Fruit fly (Drosophila melanogaster) whole organism, embryonic: ENCODE measurements around the gene Obp99b.
A peak's percentile ranks its signal among the peaks of the same experiment; 100 is the strongest.

ENCODE experiments used
- Asciz ChIP-seq: fragments of 200-800 bp; sonication (Bioruptor generic); optimal IDR thresholded peaks from 2 replicates; lab custom pipeline; 2017; ENCODE audit warnings: missing biosample characterization, mild to moderate bottlenecking, missing genetic modification characterization, missing genetic modification reagents
- CG10209 ChIP-seq: fragments of 200-800 bp; sonication (Bioruptor generic); optimal IDR thresholded peaks from 3 replicates; lab custom pipeline; 2017; ENCODE audit warnings: missing biosample characterization, mild to moderate bottlenecking, missing genetic modification characterization, missing genetic modification reagents
- CG10959 ChIP-seq: fragments of 200-800 bp; sonication (Bioruptor generic); IDR thresholded peaks from 2 replicates; pipeline ENCODE4 v1.3.6; 2022; ENCODE audit warnings: missing biosample characterization, missing genetic modification characterization
- CG11093 ChIP-seq: fragments of 200-800 bp; sonication (Bioruptor generic); IDR thresholded peaks from 3 replicates; pipeline ENCODE4 v1.3.6; 2022; ENCODE audit warnings: missing biosample characterization, missing genetic modification characterization
- CG11560 ChIP-seq: fragments of 200-800 bp; sonication (Bioruptor generic); IDR thresholded peaks from 3 replicates; pipeline ENCODE4 v1.3.6; 2022; ENCODE audit warnings: missing biosample characterization, missing genetic modification characterization
- CG12391 ChIP-seq: fragments of 200-800 bp; sonication (Bioruptor generic); optimal IDR thresholded peaks from 3 replicates; lab custom pipeline; 2018; ENCODE audit warnings: missing biosample characterization, mild to moderate bottlenecking, missing genetic modification characterization, moderate library complexity
- CG14965 ChIP-seq: fragments of 200-800 bp; sonication (Bioruptor generic); optimal IDR thresholded peaks from 2 replicates; lab custom pipeline; 2016; ENCODE audit warnings: missing biosample characterization, missing genetic modification characterization, borderline replicate concordance
- CG15011 ChIP-seq: fragments of 200-800 bp; sonication (Bioruptor generic); optimal IDR thresholded peaks from 3 replicates; lab custom pipeline; 2018; ENCODE audit warnings: missing biosample characterization, mild to moderate bottlenecking, missing genetic modification characterization
- CG15269 ChIP-seq: fragments of 200-800 bp; sonication (Bioruptor generic); optimal IDR thresholded peaks from 2 replicates; lab custom pipeline; 2018; ENCODE audit warnings: missing biosample characterization, mild to moderate bottlenecking, missing genetic modification characterization, moderate library complexity
- CG1529 ChIP-seq: fragments of 200-800 bp; sonication (Bioruptor generic); optimal IDR thresholded peaks from 3 replicates; lab custom pipeline; 2018; ENCODE audit warnings: missing biosample characterization, missing genetic modification characterization
- CG1792 ChIP-seq: fragments of 200-800 bp; sonication (Bioruptor generic); optimal IDR thresholded peaks from 2 replicates; lab custom pipeline; 2016; ENCODE audit warnings: missing biosample characterization, missing genetic modification characterization
- CG18764 ChIP-seq: fragments of 200-800 bp; sonication (Bioruptor generic); optimal IDR thresholded peaks from 3 replicates; lab custom pipeline; 2016; ENCODE audit warnings: missing biosample characterization, missing genetic modification characterization
- CG2120 ChIP-seq: fragments of 200-800 bp; sonication (Bioruptor generic); optimal IDR thresholded peaks from 3 replicates; lab custom pipeline; 2016; ENCODE audit warnings: missing biosample characterization, missing genetic modification characterization
- CG2875 ChIP-seq: fragments of 200-800 bp; sonication (Bioruptor generic); optimal IDR thresholded peaks from 2 replicates; lab custom pipeline; 2017; ENCODE audit warnings: missing biosample characterization, mild to moderate bottlenecking, missing genetic modification characterization, missing genetic modification reagents
- CG33213 ChIP-seq: fragments of 200-800 bp; sonication (Bioruptor generic); optimal IDR thresholded peaks from 3 replicates; lab custom pipeline; 2016; ENCODE audit warnings: missing biosample characterization, missing genetic modification characterization
- CG5245 ChIP-seq: fragments of 200-800 bp; sonication (Bioruptor generic); optimal IDR thresholded peaks from 3 replicates; lab custom pipeline; 2016; ENCODE audit warnings: missing biosample characterization, missing genetic modification characterization
- CG7987 ChIP-seq: fragments of 200-800 bp; sonication (Bioruptor generic); optimal IDR thresholded peaks from 2 replicates; lab custom pipeline; 2018; ENCODE audit warnings: missing biosample characterization, mild to moderate bottlenecking, missing genetic modification characterization, moderate library complexity
- CG8359 ChIP-seq: fragments of 200-800 bp; sonication (Bioruptor generic); optimal IDR thresholded peaks from 2 replicates; lab custom pipeline; 2017; ENCODE audit warnings: missing biosample characterization, mild to moderate bottlenecking, missing genetic modification characterization, borderline replicate concordance
- CG9437 ChIP-seq: fragments of 200-800 bp; sonication (Bioruptor generic); optimal IDR thresholded peaks from 2 replicates; lab custom pipeline; 2018; ENCODE audit warnings: missing biosample characterization, mild to moderate bottlenecking, missing genetic modification characterization
- CG9609 ChIP-seq: fragments of 200-800 bp; sonication (Bioruptor generic); optimal IDR thresholded peaks from 3 replicates; lab custom pipeline; 2016; ENCODE audit warnings: missing biosample characterization, missing genetic modification characterization
- Dek ChIP-seq: fragments of 200-800 bp; sonication (Bioruptor generic); optimal IDR thresholded peaks from 3 replicates; lab custom pipeline; 2019; ENCODE audit warnings: missing biosample characterization, mild to moderate bottlenecking, missing genetic modification characterization, moderate library complexity
- Dip2 ChIP-seq: fragments of 200-800 bp; sonication (Bioruptor generic); IDR thresholded peaks from 2 replicates; pipeline ENCODE4 v1.3.6; 2022; ENCODE audit warnings: missing biosample characterization, missing genetic modification characterization
- Fer1 ChIP-seq: fragments of 200-800 bp; sonication (Bioruptor generic); optimal IDR thresholded peaks from 2 replicates; lab custom pipeline; 2017; ENCODE audit warnings: missing biosample characterization, mild to moderate bottlenecking, missing genetic modification characterization
- HmgZ ChIP-seq: fragments of 200-800 bp; sonication (Bioruptor generic); optimal IDR thresholded peaks from 2 replicates; lab custom pipeline; 2018; ENCODE audit warnings: missing biosample characterization, mild to moderate bottlenecking, missing genetic modification characterization
- Meics ChIP-seq: fragments of 200-800 bp; sonication (Bioruptor generic); optimal IDR thresholded peaks from 2 replicates; lab custom pipeline; 2017; ENCODE audit warnings: missing biosample characterization, mild to moderate bottlenecking, missing genetic modification characterization
- Nf-YC ChIP-seq: fragments of 200-800 bp; optimal IDR thresholded peaks from 3 replicates; lab custom pipeline; 2019; ENCODE audit warnings: missing biosample characterization, mild to moderate bottlenecking, missing genetic modification characterization, moderate library complexity
- PHDP ChIP-seq: fragments of 200-800 bp; sonication (Bioruptor generic); optimal IDR thresholded peaks from 3 replicates; lab custom pipeline; 2018; ENCODE audit warnings: missing biosample characterization, mild to moderate bottlenecking, missing genetic modification characterization, moderate library complexity
- Ssrp ChIP-seq: fragments of 200-800 bp; sonication (Bioruptor generic); optimal IDR thresholded peaks from 2 replicates; lab custom pipeline; 2018; ENCODE audit warnings: missing biosample characterization, mild to moderate bottlenecking, missing genetic modification characterization, moderate library complexity
- bab2 ChIP-seq: fragments of 200-800 bp; sonication (Bioruptor generic); optimal IDR thresholded peaks from 2 replicates; lab custom pipeline; 2016; ENCODE audit warnings: missing biosample characterization, missing genetic modification characterization
- br ChIP-seq: fragments of >200 bp; optimal IDR thresholded peaks from 2 replicates; lab custom pipeline; 2017
- bsh ChIP-seq, 2 experiments: fragments of 200-800 bp; sonication (Bioruptor generic); optimal IDR thresholded peaks; 2 replicates each; lab custom pipeline; 2017 to 2018; ENCODE audit warnings: mild to moderate bottlenecking in 2 of 2, missing biosample characterization in 2 of 2, missing genetic modification characterization in 2 of 2, moderate library complexity in 1 of 2
- btn ChIP-seq: fragments of 200-800 bp; sonication (Bioruptor generic); optimal IDR thresholded peaks from 2 replicates; lab custom pipeline; 2016; ENCODE audit warnings: missing biosample characterization, missing genetic modification characterization
- caup ChIP-seq: fragments of 200-800 bp; sonication (Bioruptor generic); optimal IDR thresholded peaks from 3 replicates; lab custom pipeline; 2017; ENCODE audit warnings: missing biosample characterization, mild to moderate bottlenecking, missing genetic modification characterization, moderate library complexity; ENCODE audit not compliant: severe bottlenecking
- grau ChIP-seq: fragments of 200-800 bp; optimal IDR thresholded peaks from 3 replicates; lab custom pipeline; 2019; ENCODE audit warnings: missing biosample characterization, mild to moderate bottlenecking, missing genetic modification characterization, moderate library complexity
- lab ChIP-seq: fragments of 200-800 bp; sonication (Bioruptor generic); optimal IDR thresholded peaks from 3 replicates; lab custom pipeline; 2017; ENCODE audit warnings: missing biosample characterization, missing genetic modification characterization, mild to moderate bottlenecking, moderate library complexity, missing genetic modification reagents
- nerfin-1 ChIP-seq: fragments of 200-800 bp; sonication (Bioruptor generic); optimal IDR thresholded peaks from 3 replicates; lab custom pipeline; 2019; ENCODE audit warnings: missing biosample characterization, mild to moderate bottlenecking, missing genetic modification characterization, moderate library complexity
- nmo ChIP-seq: fragments of 200-800 bp; sonication (Bioruptor generic); optimal IDR thresholded peaks from 2 replicates; lab custom pipeline; 2018; ENCODE audit warnings: missing biosample characterization, mild to moderate bottlenecking, missing genetic modification characterization, moderate library complexity
- oc ChIP-seq: fragments of 200-800 bp; sonication (Bioruptor generic); optimal IDR thresholded peaks from 2 replicates; lab custom pipeline; 2018; ENCODE audit warnings: missing biosample characterization, mild to moderate bottlenecking, missing genetic modification characterization, moderate library complexity
- onecut ChIP-seq: fragments of 200-800 bp; sonication (Bioruptor generic); IDR thresholded peaks from 2 replicates; pipeline ENCODE4 v1.3.6; 2022; ENCODE audit warnings: missing biosample characterization, missing genetic modification characterization
- psq ChIP-seq: fragments of 200-800 bp; sonication (Bioruptor generic); optimal IDR thresholded peaks from 2 replicates; lab custom pipeline; 2017; ENCODE audit warnings: missing biosample characterization, missing genetic modification characterization
- pzg ChIP-seq: fragments of 200-800 bp; sonication (Bioruptor generic); optimal IDR thresholded peaks from 3 replicates; lab custom pipeline; 2018; ENCODE audit warnings: missing biosample characterization, mild to moderate bottlenecking, missing genetic modification characterization, moderate library complexity
- salm ChIP-seq: fragments of 200-800 bp; sonication (Bioruptor generic); optimal IDR thresholded peaks from 2 replicates; lab custom pipeline; 2018; ENCODE audit warnings: missing biosample characterization, mild to moderate bottlenecking, missing genetic modification characterization
- schlank ChIP-seq: fragments of 200-800 bp; sonication (Bioruptor generic); optimal IDR thresholded peaks from 2 replicates; lab custom pipeline; 2018; ENCODE audit warnings: missing biosample characterization, mild to moderate bottlenecking, missing genetic modification characterization
- scrt ChIP-seq: fragments of 200-800 bp; sonication (Bioruptor generic); optimal IDR thresholded peaks from 2 replicates; lab custom pipeline; 2018; ENCODE audit warnings: missing biosample characterization, mild to moderate bottlenecking, missing genetic modification characterization, moderate library complexity
- sens ChIP-seq: fragments of 200-800 bp; sonication (Bioruptor generic); peaks from one replicate; lab custom pipeline; 2016; ENCODE audit warnings: missing biosample characterization, missing genetic modification characterization
- ssp ChIP-seq: fragments of 200-800 bp; sonication (Bioruptor generic); IDR thresholded peaks from 2 replicates; pipeline ENCODE4 v1.3.6; 2022; ENCODE audit warnings: missing biosample characterization, missing genetic modification characterization
- tap ChIP-seq: fragments of 200-800 bp; optimal IDR thresholded peaks from 3 replicates; lab custom pipeline; 2019; ENCODE audit warnings: missing biosample characterization, mild to moderate bottlenecking, missing genetic modification characterization, moderate library complexity
- tgo ChIP-seq: fragments of 200-800 bp; sonication (Bioruptor generic); IDR thresholded peaks from 3 replicates; pipeline ENCODE4 v1.3.6; 2022; ENCODE audit warnings: missing biosample characterization, missing genetic modification characterization
- trh ChIP-seq: fragments of 200-800 bp; sonication (Bioruptor generic); optimal IDR thresholded peaks from 2 replicates; lab custom pipeline; 2016; ENCODE audit warnings: missing biosample characterization, missing genetic modification characterization
- unpg ChIP-seq: fragments of 200-800 bp; sonication (Bioruptor generic); optimal IDR thresholded peaks from 3 replicates; lab custom pipeline; 2018; ENCODE audit warnings: missing biosample characterization, mild to moderate bottlenecking, missing genetic modification characterization, moderate library complexity
- wek ChIP-seq: fragments of 200-800 bp; sonication (Bioruptor generic); optimal IDR thresholded peaks from 3 replicates; lab custom pipeline; 2018; ENCODE audit warnings: missing biosample characterization, mild to moderate bottlenecking, missing genetic modification characterization, moderate library complexity

Gene Obp99b

DNA sequence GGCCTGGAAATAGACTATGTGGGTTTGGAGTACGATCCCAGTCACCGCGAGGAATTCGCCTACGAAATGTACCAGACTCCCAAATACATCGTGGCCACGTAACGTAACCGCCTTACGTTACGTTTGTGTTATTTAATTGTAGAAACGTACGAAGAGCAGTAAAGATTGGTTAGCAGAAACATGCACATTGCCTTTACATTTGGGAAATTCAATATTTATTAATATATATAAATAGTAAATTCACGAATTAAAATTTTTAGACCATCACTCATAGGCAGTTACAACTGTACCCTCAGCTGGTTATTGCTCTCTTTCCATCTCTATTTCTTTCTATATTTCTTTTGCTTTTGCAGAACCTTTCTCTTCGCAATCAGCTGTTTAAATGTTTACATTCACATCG, 21.2 kb upstream of the Obp99b start, which contains the start of gene Gnpnat (continued):
- TF ChIP-seq CG15269 (tag; lab: Kevin White, UChicago): peak; percentile 62
- TF ChIP-seq nerfin-1: peak; percentile 17
- no peak for TF ChIP-seq schlank (tag; lab: Kevin White, UChicago)
- no peak for TF ChIP-seq btn (GFP tag; lab: Kevin White, UChicago)
- peak; percentile 99 for TF ChIP-seq CG9437
- TF ChIP-seq CG9609 (GFP tag; lab: Kevin White, UChicago): no peak
- peak in 1 of 2 experiments; percentile 73 for TF ChIP-seq bsh (GFP tag; optimal IDR thresholded peaks at IDR 0.05; lab: Kevin White, UChicago)
- no peak for TF ChIP-seq br (lab: Kevin White, UChicago)
- TF ChIP-seq Dip2: no peak
- peak; percentile 66 for TF ChIP-seq Fer1 (GFP tag; lab: Kevin White, UChicago)
- TF ChIP-seq bab2 (GFP tag; lab: Kevin White, UChicago): no peak
- TF ChIP-seq CG7987 (GFP tag; lab: Kevin White, UChicago): no peak
- peak; percentile 80 for TF ChIP-seq unpg (GFP tag; lab: Kevin White, UChicago)
- peak; percentile 36 for TF ChIP-seq oc (tag; lab: Kevin White, UChicago)
- peak; percentile 67 for TF ChIP-seq PHDP (tag; lab: Kevin White, UChicago)
- no peak for TF ChIP-seq CG33213 (GFP tag; lab: Kevin White, UChicago)
- peak; percentile 47 for TF ChIP-seq salm (tag; lab: Kevin White, UChicago)
- peak; percentile 12 for TF ChIP-seq CG5245
- peak; percentile 45 for TF ChIP-seq CG10209 (GFP tag; lab: Kevin White, UChicago)
- TF ChIP-seq tgo (GFP tag; lab: Robert Waterston, UW): no peak
- peak; percentile 77 for TF ChIP-seq lab (GFP tag; lab: Kevin White, UChicago)
- peak; percentile 51 for TF ChIP-seq Dek (tag; lab: Kevin White, UChicago)
- peak; percentile 48 for TF ChIP-seq caup (GFP tag; lab: Kevin White, UChicago)
- peak; percentile 58 for TF ChIP-seq CG2120 (GFP tag; lab: Kevin White, UChicago)
- TF ChIP-seq grau: peak; percentile 96
- TF ChIP-seq pzg: no peak
- no peak for TF ChIP-seq CG10959 (GFP tag; lab: Robert Waterston, UW)
- no peak for TF ChIP-seq ssp
- peak; percentile 26 for TF ChIP-seq scrt (GFP tag; lab: Kevin White, UChicago)
- TF ChIP-seq CG18764 (GFP tag; lab: Kevin White, UChicago): no peak
- TF ChIP-seq tap: no peak
- TF ChIP-seq CG2875: peak; percentile 35
- no peak for TF ChIP-seq CG1792 (GFP tag; lab: Kevin White, UChicago)
- no peak for TF ChIP-seq Nf-YC
- peak; percentile 58 for TF ChIP-seq HmgZ (tag; lab: Kevin White, UChicago)
- no peak for TF ChIP-seq CG8359 (GFP tag; lab: Kevin White, UChicago)
- peak; percentile 39 for TF ChIP-seq Ssrp (tag; lab: Kevin White, UChicago)
- TF ChIP-seq CG12391: peak; percentile 75
- peak; percentile 43 for TF ChIP-seq psq (GFP tag; lab: Kevin White, UChicago)
- no peak for TF ChIP-seq CG11093 (GFP tag; lab: Robert Waterston, UW)
- peak; percentile 73 for TF ChIP-seq Meics (GFP tag; lab: Kevin White, UChicago)
- TF ChIP-seq CG14965 (GFP tag; lab: Kevin White, UChicago): no peak
- TF ChIP-seq CG1529 (GFP tag; lab: Kevin White, UChicago): peak; percentile 7
- TF ChIP-seq nmo: peak; percentile 54
- no peak for TF ChIP-seq CG15011 (GFP tag; lab: Kevin White, UChicago)
- TF ChIP-seq wek (GFP tag; lab: Kevin White, UChicago): peak; percentile 20
- TF ChIP-seq Asciz (GFP tag; lab: Kevin White, UChicago): no peak
- no peak for TF ChIP-seq trh (GFP tag; lab: Kevin White, UChicago)
- peak; percentile 58 for TF ChIP-seq onecut (GFP tag; lab: Robert Waterston, UW)
- TF ChIP-seq CG11560 (tag; lab: Robert Waterston, UW): no peak
- TF ChIP-seq sens: peak; percentile 80
